Fruit fly (Drosophila melanogaster) ovary, adult (tissue): ENCODE results near the gene lbl.
A peak's percentile ranks its signal among the peaks of the same experiment; 100 is the strongest.

Experiments used
- CG17801 ChIP-seq: fragments of 200-800 bp; optimal IDR thresholded peaks from 2 replicates; lab custom pipeline; 2019; ENCODE audit warnings: missing biosample characterization, mild to moderate bottlenecking, missing genetic modification characterization, moderate library complexity; ENCODE audit not compliant: partially characterized antibody

The lbl gene

dm6 chr3R:21433879-21434559 is at the start of gene lbl:
TSS of gene lbl (minus strand) at chr3R:21434133.
- TF ChIP-seq CG17801 (GFP tag; lab: Kevin White, UChicago), result no peak

dm6 chr3R:21481960-21482359 is 48.0 kb upstream of the lbl start, which contains the start of gene Fancm:
TSS of gene Fancm (plus strand) at chr3R:21482325.
- TF ChIP-seq CG17801 (GFP tag; lab: Kevin White, UChicago), result peak; percentile 2

dm6 chr3R:21471179-21471578 is 37.2 kb upstream of the lbl start:
- TF ChIP-seq CG17801 (GFP tag; lab: Kevin White, UChicago), result no peak

- no peak for TF ChIP-seq CG17801 (GFP tag; lab: Kevin White, UChicago)
Measured at dm6 chr3R:21470272-21470671, 36.3 kb upstream of the lbl start.

- no peak for TF ChIP-seq CG17801 (GFP tag; lab: Kevin White, UChicago)
Measured at dm6 chr3R:21459948-21460347, 26.0 kb upstream of the lbl start.

dm6 chr3R:21458445-21458844 is 24.5 kb upstream of the lbl start:
- no peak for TF ChIP-seq CG17801 (GFP tag; lab: Kevin White, UChicago)

- TF ChIP-seq CG17801 (GFP tag; lab: Kevin White, UChicago), result no peak
Measured at dm6 chr3R:21456774-21457173, 22.8 kb upstream of the lbl start.

- no peak for TF ChIP-seq CG17801 (GFP tag; lab: Kevin White, UChicago)
Measured at dm6 chr3R:21452108-21452507, 18.2 kb upstream of the lbl start.

- TF ChIP-seq CG17801 (GFP tag; lab: Kevin White, UChicago), result no peak
Measured at dm6 chr3R:21447656-21448055, 13.7 kb upstream of the lbl start.

dm6 chr3R:21446334-21446733 is 12.4 kb upstream of the lbl start, which contains the start of gene lbe:
TSS of gene lbe (minus strand) at chr3R:21446537.
- TF ChIP-seq CG17801 (GFP tag; lab: Kevin White, UChicago), result no peak

- no peak for TF ChIP-seq CG17801 (GFP tag; lab: Kevin White, UChicago)
Measured at dm6 chr3R:21445327-21445726, 11.4 kb upstream of the lbl start.

dm6 chr3R:21440760-21441159 is 6.8 kb upstream of the lbl start:
- no peak for TF ChIP-seq CG17801 (GFP tag; lab: Kevin White, UChicago)

dm6 chr3R:21440102-21440501 is 6.2 kb upstream of the lbl start:
- no peak for TF ChIP-seq CG17801 (GFP tag; lab: Kevin White, UChicago)

dm6 chr3R:21437515-21438090 is 3.7 kb upstream of the lbl start:
- no peak for TF ChIP-seq CG17801 (GFP tag; lab: Kevin White, UChicago)

- no peak for TF ChIP-seq CG17801 (GFP tag; lab: Kevin White, UChicago)
Measured at dm6 chr3R:21426795-21427194, 7.1 kb downstream of the lbl start.

dm6 chr3R:21419932-21420331 is 14.0 kb downstream of the lbl start:
- no peak for TF ChIP-seq CG17801 (GFP tag; lab: Kevin White, UChicago)
